Worm (Caenorhabditis elegans) whole organism, L2 larva: ENCODE results near the gene irld-65.
A peak's percentile ranks its signal among the peaks of the same experiment; 100 is the strongest.

Experiments used
- C34F6.9 ChIP-seq: fragments of 150-350 bp; optimal IDR thresholded peaks from 2 replicates; lab custom pipeline; 2014; ENCODE audit warnings: missing biosample characterization, missing genetic modification characterization
- F13H6.1 ChIP-seq: sonication (generic microtip); optimal IDR thresholded peaks from 2 replicates; lab custom pipeline; 2016; ENCODE audit warnings: missing genetic modification characterization, missing compliant biosample characterization
- R02D3.7 ChIP-seq: fragments of 150-350 bp; optimal IDR thresholded peaks from 2 replicates; lab custom pipeline; 2014; ENCODE audit warnings: missing biosample characterization, missing genetic modification characterization
- Y55F3AM.14 ChIP-seq: fragments of 200-800 bp; sonication (Bioruptor generic); optimal IDR thresholded peaks from 2 replicates; lab custom pipeline; 2018; ENCODE audit warnings: mild to moderate bottlenecking, missing genetic modification characterization, missing compliant biosample characterization
- ZK546.5 ChIP-seq: sonication (generic microtip); optimal IDR thresholded peaks from 2 replicates; lab custom pipeline; 2017; ENCODE audit warnings: missing biosample characterization, missing genetic modification characterization
- alr-1 ChIP-seq: fragments of 150-350 bp; optimal IDR thresholded peaks from 2 replicates; lab custom pipeline; 2014; ENCODE audit warnings: missing biosample characterization, missing genetic modification characterization
- aly-2 ChIP-seq: fragments of 150-350 bp; optimal IDR thresholded peaks from 2 replicates; lab custom pipeline; 2014; ENCODE audit warnings: missing biosample characterization, missing genetic modification characterization
- ama-1 ChIP-seq: fragments of 150-350 bp; optimal IDR thresholded peaks from 2 replicates; lab custom pipeline; 2018; ENCODE audit warnings: inconsistent platforms
- blmp-1 ChIP-seq: sonication (generic microtip); optimal IDR thresholded peaks from 2 replicates; lab custom pipeline; 2017; ENCODE audit warnings: missing genetic modification characterization, mild to moderate bottlenecking, missing compliant biosample characterization, antibody characterized with exemption, moderate library complexity; ENCODE audit not compliant: insufficient read depth
- ceh-16 ChIP-seq: fragments of 150-350 bp; optimal IDR thresholded peaks from 2 replicates; lab custom pipeline; 2014; ENCODE audit warnings: missing biosample characterization, missing genetic modification characterization
- ceh-82 ChIP-seq: fragments of 150-350 bp; optimal IDR thresholded peaks from 2 replicates; lab custom pipeline; 2014; ENCODE audit warnings: missing biosample characterization, missing genetic modification characterization
- dmd-4 ChIP-seq: sonication (generic microtip); optimal IDR thresholded peaks from 2 replicates; lab custom pipeline; 2017; ENCODE audit warnings: missing biosample characterization, missing genetic modification characterization
- elt-1 ChIP-seq: fragments of 150-350 bp; optimal IDR thresholded peaks from 2 replicates; lab custom pipeline; 2014; ENCODE audit warnings: missing biosample characterization, missing genetic modification characterization
- elt-3 ChIP-seq: sonication (generic microtip); optimal IDR thresholded peaks from 2 replicates; lab custom pipeline; 2017; ENCODE audit warnings: missing biosample characterization, missing genetic modification characterization
- fos-1 ChIP-seq: fragments of 150-350 bp; optimal IDR thresholded peaks from 2 replicates; lab custom pipeline; 2014; ENCODE audit warnings: missing biosample characterization, missing genetic modification characterization
- gmeb-1 ChIP-seq: fragments of 150-350 bp; optimal IDR thresholded peaks from 2 replicates; lab custom pipeline; 2014; ENCODE audit warnings: missing biosample characterization, missing genetic modification characterization
- lin-11 ChIP-seq: fragments of 150-350 bp; sonication (generic microtip); optimal IDR thresholded peaks from 2 replicates; lab custom pipeline; 2014; ENCODE audit warnings: missing biosample characterization, missing genetic modification characterization, inconsistent platforms, mixed read lengths
- lin-13 ChIP-seq: fragments of 150-350 bp; optimal IDR thresholded peaks from 2 replicates; lab custom pipeline; 2014; ENCODE audit warnings: missing biosample characterization, missing genetic modification reagents, missing genetic modification characterization
- lin-39 ChIP-seq: fragments of 150-350 bp; optimal IDR thresholded peaks from 2 replicates; lab custom pipeline; 2014; ENCODE audit warnings: missing biosample characterization, missing genetic modification reagents, missing genetic modification characterization
- lsy-2 ChIP-seq, 2 experiments: fragments of 150-350 bp in 1 of 2; sonication (generic microtip) in 1 of 2; optimal IDR thresholded peaks; 2 replicates each; lab custom pipeline; 2014 to 2017; ENCODE audit warnings: missing biosample characterization in 2 of 2, missing genetic modification characterization in 2 of 2
- mab-5 ChIP-seq: fragments of 150-350 bp; optimal IDR thresholded peaks from 2 replicates; lab custom pipeline; 2014; ENCODE audit warnings: missing biosample characterization, missing genetic modification characterization
- mbf-1 ChIP-seq: sonication (generic microtip); optimal IDR thresholded peaks from 2 replicates; lab custom pipeline; 2017; ENCODE audit warnings: missing biosample characterization, missing genetic modification characterization
- mdl-1 ChIP-seq, 2 experiments: fragments of 150-350 bp in 1 of 2; sonication (generic microtip) in 1 of 2; optimal IDR thresholded peaks; 2 replicates each; lab custom pipeline; 2017; ENCODE audit warnings: missing biosample characterization in 2 of 2, missing genetic modification characterization in 2 of 2
- nhr-10 ChIP-seq: sonication (generic microtip); optimal IDR thresholded peaks from 2 replicates; lab custom pipeline; 2017; ENCODE audit warnings: missing biosample characterization, missing genetic modification characterization
- nhr-11 ChIP-seq: fragments of 150-350 bp; optimal IDR thresholded peaks from 2 replicates; lab custom pipeline; 2014; ENCODE audit warnings: missing biosample characterization, missing genetic modification characterization
- nhr-12 ChIP-seq: fragments of 150-350 bp; optimal IDR thresholded peaks from 2 replicates; lab custom pipeline; 2014; ENCODE audit warnings: missing biosample characterization, missing genetic modification characterization
- nhr-23 ChIP-seq: fragments of 150-350 bp; optimal IDR thresholded peaks from 2 replicates; lab custom pipeline; 2014; ENCODE audit warnings: missing biosample characterization, missing genetic modification reagents, missing genetic modification characterization
- nhr-237 ChIP-seq: fragments of 150-350 bp; optimal IDR thresholded peaks from 2 replicates; lab custom pipeline; 2014; ENCODE audit warnings: missing biosample characterization, missing genetic modification characterization
- nhr-25 ChIP-seq: fragments of 150-350 bp; sonication (generic microtip); optimal IDR thresholded peaks from 3 replicates; lab custom pipeline; 2014; ENCODE audit warnings: missing biosample characterization, missing genetic modification characterization
- nhr-6 ChIP-seq: fragments of 150-350 bp; optimal IDR thresholded peaks from 2 replicates; lab custom pipeline; 2014; ENCODE audit warnings: missing biosample characterization, missing genetic modification characterization
- nhr-77 ChIP-seq: fragments of 150-350 bp; optimal IDR thresholded peaks from 2 replicates; lab custom pipeline; 2014; ENCODE audit warnings: missing biosample characterization, missing genetic modification characterization
- peb-1 ChIP-seq: fragments of 150-350 bp; optimal IDR thresholded peaks from 2 replicates; lab custom pipeline; 2014; ENCODE audit warnings: missing biosample characterization, missing genetic modification characterization
- sem-4 ChIP-seq: fragments of 150-350 bp; optimal IDR thresholded peaks from 2 replicates; lab custom pipeline; 2014; ENCODE audit warnings: missing biosample characterization, missing genetic modification reagents, missing genetic modification characterization
- skn-1 ChIP-seq: sonication (generic microtip); optimal IDR thresholded peaks from 2 replicates; lab custom pipeline; 2017; ENCODE audit warnings: missing biosample characterization, missing genetic modification characterization
- sma-3 ChIP-seq: sonication (generic microtip); optimal IDR thresholded peaks from 2 replicates; lab custom pipeline; 2016; ENCODE audit warnings: missing genetic modification reagents, missing genetic modification characterization, missing compliant biosample characterization
- sma-9 ChIP-seq, 2 experiments: fragments of 150-350 bp in 1 of 2; sonication (generic microtip) in 1 of 2; optimal IDR thresholded peaks; 2 replicates each; lab custom pipeline; 2014 to 2016; ENCODE audit warnings: missing genetic modification characterization in 2 of 2, mild to moderate bottlenecking in 1 of 2, missing biosample characterization in 1 of 2, missing compliant biosample characterization in 1 of 2, missing genetic modification reagents in 1 of 2, moderate library complexity in 1 of 2
- snpc-4 ChIP-seq: fragments of 150-350 bp; optimal IDR thresholded peaks from 2 replicates; lab custom pipeline; 2014; ENCODE audit warnings: missing biosample characterization, missing genetic modification characterization
- unc-39 ChIP-seq: fragments of 150-350 bp; optimal IDR thresholded peaks from 2 replicates; lab custom pipeline; 2014; ENCODE audit warnings: missing biosample characterization, missing genetic modification characterization
- unc-55 ChIP-seq: fragments of 150-350 bp; sonication (generic microtip); optimal IDR thresholded peaks from 3 replicates; lab custom pipeline; 2014; ENCODE audit warnings: missing biosample characterization, missing genetic modification reagents, missing genetic modification characterization
- unc-62 ChIP-seq: fragments of 150-350 bp; optimal IDR thresholded peaks from 2 replicates; lab custom pipeline; 2014; ENCODE audit warnings: missing biosample characterization, missing genetic modification reagents, missing genetic modification characterization
- zag-1 ChIP-seq: fragments of 150-350 bp; optimal IDR thresholded peaks from 2 replicates; lab custom pipeline; 2014; ENCODE audit warnings: missing biosample characterization, missing genetic modification characterization
- ztf-1 ChIP-seq: fragments of 200-800 bp; sonication (Bioruptor generic); conservative IDR thresholded peaks from 2 replicates; pipeline ENCODE4 v1.3.6; 2022; ENCODE audit warnings: missing genetic modification characterization, missing compliant biosample characterization
- ztf-11 ChIP-seq: sonication (generic microtip); optimal IDR thresholded peaks from 2 replicates; lab custom pipeline; 2017; ENCODE audit warnings: missing biosample characterization, missing genetic modification characterization
- ztf-4 ChIP-seq: fragments of 150-350 bp; optimal IDR thresholded peaks from 2 replicates; lab custom pipeline; 2014; ENCODE audit warnings: missing biosample characterization, missing genetic modification characterization

The irld-65 gene

ce11 chrII:2901158-2901557 lies 36.6 kb downstream of the irld-65 start:
- TF ChIP-seq C34F6.9 = no peak
- no peak for TF ChIP-seq fos-1
- no peak for TF ChIP-seq ztf-4
- TF ChIP-seq unc-39 (tag; lab: Kevin White, UChicago) = no peak
- no peak for TF ChIP-seq lin-11 (tag; lab: Kevin White, UChicago)
- no peak for TF ChIP-seq skn-1
- TF ChIP-seq nhr-12 (tag; lab: Kevin White, UChicago) = no peak
- TF ChIP-seq nhr-6 = no peak
- no peak for TF ChIP-seq ztf-1 (GFP tag; lab: Robert Waterston, UW)
- TF ChIP-seq alr-1 = no peak
- no peak for TF ChIP-seq blmp-1 (tag; lab: Kevin White, UChicago)
- no peak for TF ChIP-seq elt-1 (tag; lab: Kevin White, UChicago)
- no peak for TF ChIP-seq nhr-10 (tag; lab: Kevin White, UChicago)
- no peak for TF ChIP-seq peb-1 (tag; lab: Kevin White, UChicago)
- no peak for TF ChIP-seq ceh-16
- TF ChIP-seq F13H6.1 = no peak

- no peak for TF ChIP-seq elt-3 (tag; lab: Kevin White, UChicago)
- TF ChIP-seq C34F6.9 = no peak
- TF ChIP-seq mab-5 (tag; lab: Kevin White, UChicago) = no peak
- TF ChIP-seq sma-9 (GFP tag; optimal IDR thresholded peaks at IDR 0.05; lab: Kevin White, UChicago) = no peak
- TF ChIP-seq sma-9 (tag; optimal IDR thresholded peaks at IDR 0.05; lab: Kevin White, UChicago) = no peak
Observed at ce11 chrII:2900248-2900647, 37.5 kb downstream of the irld-65 start, which contains the start of gene ubc-26. ubc-26 (minus strand) TSS chrII:2900348.

ce11 chrII:2894295-2894694 lies 43.5 kb downstream of the irld-65 start, which contains the start of gene sqv-2:
sqv-2 (minus strand) TSS chrII:2894395.
- TF ChIP-seq nhr-11 (tag; lab: Kevin White, UChicago) = no peak
- TF ChIP-seq snpc-4 (tag; lab: Kevin White, UChicago) = no peak
- TF ChIP-seq ama-1 = no peak

- TF ChIP-seq gmeb-1 (tag; lab: Kevin White, UChicago) (peak; percentile 87), nhr-12 (tag; lab: Kevin White, UChicago) (peak; percentile 56), Y55F3AM.14 (peak; percentile 50), R02D3.7 (tag; lab: Kevin White, UChicago) (peak; percentile 10), ztf-11 (tag; lab: Kevin White, UChicago) (no peak), ZK546.5 (tag; lab: Kevin White, UChicago) (no peak), dmd-4 (tag; lab: Kevin White, UChicago) (no peak), nhr-237 (no peak), ztf-1 (GFP tag; lab: Robert Waterston, UW) (0 out of 2 replicates have a peak, but pooled peaks have one; percentile 56), lin-39 (no peak), snpc-4 (tag; lab: Kevin White, UChicago) (peak; percentile 60), peb-1 (tag; lab: Kevin White, UChicago) (no peak), alr-1 (no peak), ceh-82 (peak; percentile 48), mab-5 (tag; lab: Kevin White, UChicago) (peak; percentile 61), nhr-6 (peak; percentile 14), elt-1 (tag; lab: Kevin White, UChicago) (no peak), sma-3 (GFP tag; lab: Kevin White, UChicago) (peak; percentile 93), unc-55 (GFP tag; lab: Kevin White, UChicago) (peak; percentile 94), fos-1 (peak; percentile 85), nhr-77 (tag; lab: Kevin White, UChicago) (peak; percentile 73), unc-62 (GFP tag; lab: Kevin White, UChicago) (no peak), elt-3 (tag; lab: Kevin White, UChicago) (no peak), C34F6.9 (peak; percentile 87), sem-4 (tag; lab: Kevin White, UChicago) (peak; percentile 83), nhr-25 (tag; lab: Kevin White, UChicago) (peak; percentile 88), lin-13 (peak; percentile 95), nhr-23 (tag; lab: Kevin White, UChicago) (no peak), lsy-2 (tag; optimal IDR thresholded peaks at IDR 0.05; lab: Kevin White, UChicago) (peak; percentile 88 to 91), F13H6.1 (peak; percentile 90), nhr-11 (tag; lab: Kevin White, UChicago) (no peak), skn-1 (no peak), mdl-1 (tag; optimal IDR thresholded peaks at IDR 0.05; lab: Kevin White, UChicago) (peak in 1 of 2 experiments; percentile 10), blmp-1 (tag; lab: Kevin White, UChicago) (no peak), ztf-4 (peak; percentile 53), zag-1 (peak; percentile 66), lin-11 (tag; lab: Kevin White, UChicago) (peak; percentile 78), aly-2 (no peak), ama-1 (no peak), sma-9 (GFP tag; optimal IDR thresholded peaks at IDR 0.05; lab: Kevin White, UChicago) (peak; percentile 94), sma-9 (tag; optimal IDR thresholded peaks at IDR 0.05; lab: Kevin White, UChicago) (no peak), mbf-1 (tag; lab: Kevin White, UChicago) (no peak)
Observed at ce11 chrII:2888957-2889630, 48.7 kb downstream of the irld-65 start, which contains the start of gene pinn-1. pinn-1 (minus strand) TSS chrII:2889007.
